Worm (Caenorhabditis elegans): ENCODE results near the gene gldi-2.
A peak's percentile ranks its signal among the peaks of the same experiment; 100 is the strongest.

Gene gldi-2

DNA sequence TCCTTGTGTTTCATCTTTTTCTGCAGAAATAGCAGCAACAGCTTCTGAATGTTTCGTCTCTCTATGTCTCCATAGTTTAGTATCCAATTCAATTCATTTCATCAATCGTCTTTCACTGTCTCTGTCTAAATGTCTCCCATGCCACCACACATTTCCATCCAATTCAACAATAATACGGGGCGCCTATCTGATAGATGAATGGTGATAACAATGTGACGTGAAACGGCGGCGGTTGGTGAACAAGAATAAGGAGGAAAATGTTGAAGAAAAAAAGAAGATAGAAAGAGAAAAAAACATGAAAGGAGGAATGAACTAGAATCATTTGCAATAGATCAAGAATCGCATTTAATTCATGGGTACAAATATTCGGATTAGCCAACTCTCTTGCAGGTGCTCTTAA is 39.1 kb downstream of the gldi-2 start (continued):
- TF ChIP-seq daf-16 (GFP tag; optimal IDR thresholded peaks at IDR 0.05) (peak in 1 of 2 experiments; percentile 44), daf-16 (tag; optimal IDR thresholded peaks at IDR 0.05) (peak; percentile 30), zfp-2 (tag; optimal IDR thresholded peaks at IDR 0.05) (no peak), R02D3.7 (tag; optimal IDR thresholded peaks at IDR 0.05) (no peak), lin-39 (tag; optimal IDR thresholded peaks at IDR 0.05) (no peak), mxl-3 (GFP tag; optimal IDR thresholded peaks at IDR 0.05) (peak; percentile 87), lir-3 (tag; optimal IDR thresholded peaks at IDR 0.05) (no peak), nhr-237 (tag; optimal IDR thresholded peaks at IDR 0.05) (no peak), snpc-1.2 (GFP tag; IDR thresholded peaks at IDR 0.05) (no peak), nhr-41 (GFP tag; IDR thresholded peaks at IDR 0.05) (no peak), cey-2 (tag; optimal IDR thresholded peaks at IDR 0.05; ENCODE audit: borderline replicate concordance, insufficient read depth) (peak; percentile 87), T26A8.4 (GFP tag; IDR thresholded peaks at IDR 0.05) (no peak), ama-1 (optimal IDR thresholded peaks at IDR 0.05) (no peak), unc-39 (tag; optimal IDR thresholded peaks at IDR 0.05) (no peak), jun-1 (tag; optimal IDR thresholded peaks at IDR 0.05) (no peak), Y48G9A.11 (GFP tag; IDR thresholded peaks at IDR 0.05) (no peak), F37D6.2 (tag; optimal IDR thresholded peaks at IDR 0.05) (no peak), zag-1 (tag; optimal IDR thresholded peaks at IDR 0.05) (no peak), ceh-28 (tag; optimal IDR thresholded peaks at IDR 0.05) (no peak), lin-38 (GFP tag; IDR thresholded peaks at IDR 0.05) (no peak), nhr-25 (tag; optimal IDR thresholded peaks at IDR 0.05; ENCODE audit: borderline replicate concordance, insufficient read depth) (no peak), F26F4.8 (GFP tag; conservative IDR thresholded peaks at IDR 0.05) (no peak), skn-1 (tag; optimal IDR thresholded peaks at IDR 0.05) (no peak), nhr-76 (tag; optimal IDR thresholded peaks at IDR 0.05) (no peak), lin-13 (GFP tag; optimal IDR thresholded peaks at IDR 0.05) (no peak), dmd-6 (GFP tag; IDR thresholded peaks at IDR 0.05) (peak; percentile 80), mes-2 (tag; optimal IDR thresholded peaks at IDR 0.05; ENCODE audit: poor library complexity, severe bottlenecking) (peak; percentile 46), ceh-62 (tag; optimal IDR thresholded peaks at IDR 0.05) (no peak), lin-29 (GFP tag; IDR thresholded peaks at IDR 0.05) (no peak), php-3 (GFP tag; IDR thresholded peaks at IDR 0.05) (no peak), daf-8 (GFP tag; IDR thresholded peaks at IDR 0.05) (no peak), unc-62 (GFP tag; optimal IDR thresholded peaks at IDR 0.05 in 1 of 2) (peak in 1 of 2 experiments; percentile 99), unc-62 (tag; optimal IDR thresholded peaks at IDR 0.05) (no peak), dmd-8 (GFP tag; IDR thresholded peaks at IDR 0.05) (no peak), arid-1 (GFP tag; conservative IDR thresholded peaks at IDR 0.05) (no peak), madf-9 (GFP tag; conservative IDR thresholded peaks at IDR 0.05) (no peak), nhr-28 (tag; optimal IDR thresholded peaks at IDR 0.05) (peak; percentile 92), lsy-2 (tag; optimal IDR thresholded peaks at IDR 0.05) (peak; percentile 58 to 64), nhr-77 (tag; optimal IDR thresholded peaks at IDR 0.05) (no peak), zfp-3 (GFP tag; conservative IDR thresholded peaks at IDR 0.05) (no peak), ceh-44 (GFP tag; IDR thresholded peaks at IDR 0.05) (no peak), dmd-9 (GFP tag; IDR thresholded peaks at IDR 0.05) (no peak), aha-1 (tag) (peak; percentile 97), sdz-12 (GFP tag; optimal IDR thresholded peaks at IDR 0.05) (no peak), aly-2 (tag; optimal IDR thresholded peaks at IDR 0.05) (no peak), mdl-1 (tag; optimal IDR thresholded peaks at IDR 0.05) (peak; percentile 1 to 87), snpc-4 (tag; optimal IDR thresholded peaks at IDR 0.05) (no peak), fkh-10 (GFP tag; optimal IDR thresholded peaks at IDR 0.05) (no peak), madf-5 (GFP tag; IDR thresholded peaks at IDR 0.05) (no peak), lin-15B (tag; optimal IDR thresholded peaks at IDR 0.05) (no peak), ces-1 (GFP tag; optimal IDR thresholded peaks at IDR 0.05) (no peak), lim-7 (GFP tag; IDR thresholded peaks at IDR 0.05) (no peak), D1046.2 (GFP tag; IDR thresholded peaks at IDR 0.05) (no peak), nhr-42 (GFP tag; IDR thresholded peaks at IDR 0.05) (no peak)
